Worm (Caenorhabditis elegans): ENCODE data around the gene nlp-58.

DNA sequence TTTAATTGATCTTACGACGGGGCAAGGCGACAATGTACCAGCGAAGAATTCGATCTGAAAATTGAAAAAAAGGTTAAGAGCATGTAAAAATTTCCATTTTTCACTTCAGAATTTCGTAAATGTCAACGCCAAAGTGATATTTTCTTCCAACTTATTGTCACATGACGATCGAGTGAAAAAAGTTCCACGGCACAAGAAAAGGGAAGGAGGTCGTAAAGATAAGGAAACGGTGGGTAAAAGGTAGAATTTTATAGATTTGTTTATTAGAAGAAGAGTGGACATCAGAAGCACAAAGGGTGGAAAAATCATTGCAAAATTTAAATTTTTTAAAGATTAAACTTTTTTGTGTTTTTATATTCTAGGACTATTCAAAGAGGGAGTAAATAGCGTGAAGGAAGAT is 20.8 kb downstream of the nlp-58 start:
- TF ChIP-seq nhr-28 (tag; optimal IDR thresholded peaks at IDR 0.05) (no peak), snpc-4 (tag; optimal IDR thresholded peaks at IDR 0.05) (no peak), nhr-237 (tag; optimal IDR thresholded peaks at IDR 0.05) (no peak), pha-4 (tag; optimal IDR thresholded peaks at IDR 0.05) (no peak), hlh-1 (tag; optimal IDR thresholded peaks at IDR 0.05) (no peak), sptf-1 (tag; optimal IDR thresholded peaks at IDR 0.05) (no peak), ham-2 (GFP tag; optimal IDR thresholded peaks at IDR 0.05) (no peak), unc-62 (GFP tag; optimal IDR thresholded peaks at IDR 0.05) (no peak)

Data from whole organism, mixed stage, embryonic.